Worm (Caenorhabditis elegans) whole organism, early embryonic: Measurements from ENCODE around the gene smg-3.

ENCODE experiments used
- ama-1 ChIP-seq: fragments of 150-350 bp; optimal IDR thresholded peaks from 2 replicates; lab custom pipeline; 2014
- ceh-13 ChIP-seq: fragments of 200-800 bp; sonication (Bioruptor generic); optimal IDR thresholded peaks from 2 replicates; lab custom pipeline; 2018; ENCODE audit warnings: mild to moderate bottlenecking, missing genetic modification characterization, missing compliant biosample characterization
- flt-1 ChIP-seq: fragments of 200-800 bp; sonication (Bioruptor generic); IDR thresholded peaks from 2 replicates; pipeline ENCODE4 v1.3.6; 2022; ENCODE audit warnings: missing genetic modification characterization, missing compliant biosample characterization
- hmg-4 ChIP-seq: fragments of 200-800 bp; sonication (Bioruptor generic); optimal IDR thresholded peaks from 2 replicates; lab custom pipeline; 2018; ENCODE audit warnings: mild to moderate bottlenecking, missing genetic modification characterization, missing compliant biosample characterization
- sea-1 ChIP-seq: fragments of 200-800 bp; sonication (Bioruptor generic); conservative IDR thresholded peaks from 2 replicates; pipeline ENCODE4 v1.3.6; 2022; ENCODE audit warnings: missing genetic modification characterization, missing compliant biosample characterization
- tbx-37 ChIP-seq: fragments of 200-800 bp; sonication (Bioruptor generic); conservative IDR thresholded peaks from 2 replicates; pipeline ENCODE4 v1.3.6; 2022; ENCODE audit warnings: missing genetic modification reagents, missing genetic modification characterization, missing compliant biosample characterization

DNA sequence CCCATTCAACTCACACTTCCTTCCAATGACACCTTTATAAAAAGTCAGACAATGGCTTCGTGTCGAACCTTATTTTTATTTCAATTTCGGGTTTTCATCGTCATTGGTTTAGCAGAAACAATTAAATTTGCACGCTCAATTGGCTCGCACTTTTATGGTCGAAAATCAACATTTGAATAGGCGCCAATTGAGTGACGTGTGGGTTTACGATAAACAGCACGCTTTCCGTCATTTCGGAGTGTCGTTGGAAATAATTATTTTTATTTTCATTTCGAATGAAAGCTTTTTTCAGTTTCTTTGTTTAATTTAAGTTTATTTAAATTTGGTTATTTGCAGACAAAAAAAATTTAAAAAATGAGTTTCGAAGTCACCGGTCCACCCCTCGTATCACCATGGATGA is 42.3 kb upstream of the smg-3 start, which contains the start of gene exos-2:
- TF ChIP-seq ama-1 (lab: Kevin White, UChicago) = no peak
- no peak for TF ChIP-seq tbx-37 (GFP tag; lab: Robert Waterston, UW)
- TF ChIP-seq sea-1 (GFP tag; lab: Robert Waterston, UW) = no peak
- no peak for TF ChIP-seq flt-1 (GFP tag; lab: Robert Waterston, UW)
- TF ChIP-seq ceh-13 = no peak
- no peak for TF ChIP-seq hmg-4 (GFP tag; lab: Kevin White, UChicago)
